Fruit fly (Drosophila melanogaster): ENCODE measurements around the gene CG42507.

CG42507 gene

DNA sequence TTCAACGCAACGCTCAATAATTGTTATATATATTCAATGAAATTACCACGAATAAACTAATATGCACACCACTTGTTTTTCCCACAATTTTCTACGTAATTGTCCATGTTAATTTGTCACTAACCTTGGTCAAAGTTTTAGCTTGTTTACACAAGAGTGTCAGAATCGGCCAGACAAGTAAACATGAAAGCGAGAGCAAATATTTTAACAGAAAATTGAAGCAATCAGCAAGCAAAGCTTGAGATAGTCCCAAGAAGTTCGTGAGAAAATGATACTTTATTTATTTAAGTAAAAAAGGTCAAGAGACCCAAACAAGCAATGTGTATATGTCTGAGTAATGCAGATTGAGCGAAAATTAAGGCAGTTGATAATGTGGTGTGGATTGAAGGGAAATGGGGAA lies 49.7 kb downstream of the CG42507 start (continued):
- TF ChIP-seq CG7745 (tag; optimal IDR thresholded peaks at IDR 0.05) (no peak), CG10274 (GFP tag; optimal IDR thresholded peaks at IDR 0.05) (peak; percentile 1), PHDP (tag; optimal IDR thresholded peaks at IDR 0.05) (peak; percentile 70), onecut (GFP tag; IDR thresholded peaks at IDR 0.05) (no peak), CG6272 (GFP tag; IDR thresholded peaks at IDR 0.05) (no peak), CG12391 (tag; optimal IDR thresholded peaks at IDR 0.05) (no peak), psq (GFP tag; optimal IDR thresholded peaks at IDR 0.05) (no peak), eyg (GFP tag; optimal IDR thresholded peaks at IDR 0.05) (peak; percentile 49), HLHmδ (GFP tag; optimal IDR thresholded peaks at IDR 0.05) (no peak), otp (GFP tag; IDR thresholded peaks at IDR 0.05) (no peak), wdn (GFP tag; IDR thresholded peaks at IDR 0.05) (peak; percentile 51; the same call in 1 of the 2 replicates), CG4424 (GFP tag; optimal IDR thresholded peaks at IDR 0.05) (peak; percentile 12), gt (GFP tag; IDR thresholded peaks at IDR 0.05) (no peak), CG7556 (GFP tag; optimal IDR thresholded peaks at IDR 0.05) (no peak), tll (GFP tag; optimal IDR thresholded peaks at IDR 0.05) (no peak), Hmx (GFP tag; optimal IDR thresholded peaks at IDR 0.05) (no peak), pita (GFP tag; optimal IDR thresholded peaks at IDR 0.05) (no peak), grau (tag; optimal IDR thresholded peaks at IDR 0.05) (no peak), sc (optimal IDR thresholded peaks at IDR 0.05) (no peak), sc (GFP tag; optimal IDR thresholded peaks at IDR 0.05) (peak; percentile 38), Hand (GFP tag; optimal IDR thresholded peaks at IDR 0.05) (no peak), CG15601 (tag; optimal IDR thresholded peaks at IDR 0.05) (peak; percentile 22), jing (GFP tag; optimal IDR thresholded peaks at IDR 0.05) (no peak), tna (GFP tag; IDR thresholded peaks at IDR 0.05; ENCODE audit: partially characterized antibody) (no peak), Dip2 (GFP tag; IDR thresholded peaks at IDR 0.05) (no peak), CG9817 (tag; optimal IDR thresholded peaks at IDR 0.05) (peak; percentile 25), CG3065 (GFP tag; optimal IDR thresholded peaks at IDR 0.05) (no peak), CG3407 (GFP tag; optimal IDR thresholded peaks at IDR 0.05) (peak; percentile 10), lov (optimal IDR thresholded peaks at IDR 0.05) (no peak), lov (GFP tag; IDR thresholded peaks at IDR 0.05) (no peak), CG9727 (GFP tag; optimal IDR thresholded peaks at IDR 0.05) (peak; percentile 25), CG12236 (GFP tag; optimal IDR thresholded peaks at IDR 0.05) (peak; percentile 24), CG11247 (GFP tag; IDR thresholded peaks at IDR 0.05) (peak; percentile 69), kni (GFP tag; optimal IDR thresholded peaks at IDR 0.05) (no peak), Sox102F (GFP tag; optimal IDR thresholded peaks at IDR 0.05) (peak; percentile 46), CG10543 (GFP tag; optimal IDR thresholded peaks at IDR 0.05) (peak; percentile 24), mld (GFP tag; IDR thresholded peaks at IDR 0.05; ENCODE audit: partially characterized antibody) (no peak), mam (GFP tag; optimal IDR thresholded peaks at IDR 0.05) (peak; percentile 52), CG12219 (GFP tag; optimal IDR thresholded peaks at IDR 0.05) (no peak), CG8388 (GFP tag; optimal IDR thresholded peaks at IDR 0.05) (no peak), CG2129 (GFP tag; IDR thresholded peaks at IDR 0.05; ENCODE audit: partially characterized antibody) (no peak), Kr (GFP tag; optimal IDR thresholded peaks at IDR 0.05) (no peak), Trl (optimal IDR thresholded peaks at IDR 0.05) (peak in 1 of 2 experiments; percentile 4), Trl (GFP tag; optimal IDR thresholded peaks at IDR 0.05) (peak; percentile 62), Blimp-1 (GFP tag; optimal IDR thresholded peaks at IDR 0.05) (peak; percentile 64), CG13775 (GFP tag; optimal IDR thresholded peaks at IDR 0.05) (no peak), Opbp (GFP tag; IDR thresholded peaks at IDR 0.05; ENCODE audit: partially characterized antibody) (no peak), CG5245 (GFP tag; optimal IDR thresholded peaks at IDR 0.05) (no peak), br (optimal IDR thresholded peaks at IDR 0.05) (no peak), ems (GFP tag; optimal IDR thresholded peaks at IDR 0.05) (no peak), CG12104 (GFP tag; optimal IDR thresholded peaks at IDR 0.05) (no peak), bigmax (GFP tag; optimal IDR thresholded peaks at IDR 0.05) (no peak)
